Worm (Caenorhabditis elegans) whole organism, L4/young adult: ENCODE measurements around the gene ZK1128.7.
A peak's percentile ranks its signal among the peaks of the same experiment; 100 is the strongest.

Experiments
- W03F9.2 ChIP-seq: fragments of 150-350 bp; optimal IDR thresholded peaks from 2 replicates; lab custom pipeline; 2014; ENCODE audit warnings: missing biosample characterization, missing genetic modification characterization
- dao-5 ChIP-seq: sonication (generic microtip); optimal IDR thresholded peaks from 2 replicates; lab custom pipeline; 2016; ENCODE audit warnings: missing genotype, missing genetic modification characterization, moderate library complexity, missing compliant biosample characterization
- him-1 ChIP-seq: sonication (generic microtip); optimal IDR thresholded peaks from 2 replicates; lab custom pipeline; 2016; ENCODE audit warnings: missing genotype, missing genetic modification reagents, missing genetic modification characterization, missing compliant biosample characterization

The ZK1128.7 gene

DNA sequence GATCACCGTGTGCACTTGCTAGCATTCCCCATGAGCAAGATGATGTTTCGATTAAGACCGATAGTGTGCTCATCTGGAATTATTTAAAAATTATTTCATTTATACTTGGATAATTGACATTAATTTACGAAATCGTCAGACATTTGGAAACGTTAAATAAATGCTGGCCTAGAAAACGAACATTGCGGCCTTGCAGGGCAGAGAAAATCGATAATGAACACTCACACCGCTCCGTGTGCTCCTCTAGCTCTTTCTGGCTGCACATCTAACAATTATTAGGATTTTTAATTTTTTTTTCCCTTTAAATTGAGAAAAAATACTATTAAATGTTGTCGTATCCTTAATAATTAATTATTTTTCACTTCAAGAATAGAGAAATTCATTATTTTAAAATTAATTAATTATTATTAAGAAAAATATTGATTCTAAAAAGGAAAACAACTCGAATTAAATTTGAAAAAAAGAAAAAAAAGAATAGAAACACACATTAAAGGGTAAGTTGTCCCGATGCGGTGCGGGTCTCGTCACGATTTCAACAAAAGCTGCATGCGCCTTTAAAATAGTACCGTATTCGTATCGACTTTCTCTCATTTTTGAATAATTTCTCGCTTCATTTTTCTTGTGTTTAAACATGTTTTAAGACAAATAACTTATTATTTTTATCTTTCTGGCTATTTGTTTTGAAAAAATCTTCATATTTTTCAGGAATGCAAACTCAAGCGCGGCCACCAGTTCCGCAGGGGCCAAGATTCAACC lies 16.6 kb upstream of the ZK1128.7 start, which contains the start of the genes gtf-2H3 and ham-3:
TSS of gene gtf-2H3 (minus strand) at position 73 of the 756 bp plus-strand sequence.
TSS of gene ham-3 (plus strand) at position 706 of the 756 bp plus-strand sequence.
- TF ChIP-seq W03F9.2 (peak; percentile 24), dao-5 (no peak)

DNA sequence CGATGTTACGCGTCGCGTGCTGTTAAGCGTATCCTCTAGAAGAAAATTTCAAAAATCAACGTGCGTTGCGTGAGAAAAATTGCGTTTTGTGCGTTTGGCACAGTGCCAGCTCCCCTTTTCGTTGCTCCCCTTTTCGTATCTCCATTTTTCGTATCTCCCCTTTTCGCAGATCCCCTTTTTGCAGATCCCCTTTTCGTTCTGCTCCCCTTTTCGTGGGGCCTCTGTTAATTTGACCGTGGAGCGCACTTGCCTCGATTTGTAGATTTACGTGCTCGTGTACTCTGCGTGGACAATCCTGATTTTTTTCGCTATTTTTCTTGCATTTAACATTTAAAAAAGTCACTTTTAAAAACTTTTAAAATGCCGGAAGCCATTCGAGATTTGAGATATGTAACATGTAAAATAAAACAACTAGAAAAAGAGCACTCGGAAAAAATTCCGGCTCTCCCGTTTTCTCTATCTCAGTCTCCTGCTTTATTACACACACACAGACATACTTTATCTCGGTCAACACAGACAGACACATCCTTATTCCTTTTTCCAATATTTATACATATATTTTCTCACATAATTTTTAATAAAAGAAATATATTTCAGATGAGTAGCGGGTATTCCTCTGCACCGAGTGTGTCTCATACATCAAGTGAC lies 13.1 kb upstream of the ZK1128.7 start, which contains the start of gene ttll-4:
TSS of gene ttll-4 (plus strand) at position 598 of the 648 bp plus-strand sequence.
- TF ChIP-seq dao-5 (no peak), W03F9.2 (no peak), him-1 (tag; lab: Kevin White, UChicago) (peak; percentile 38)

DNA sequence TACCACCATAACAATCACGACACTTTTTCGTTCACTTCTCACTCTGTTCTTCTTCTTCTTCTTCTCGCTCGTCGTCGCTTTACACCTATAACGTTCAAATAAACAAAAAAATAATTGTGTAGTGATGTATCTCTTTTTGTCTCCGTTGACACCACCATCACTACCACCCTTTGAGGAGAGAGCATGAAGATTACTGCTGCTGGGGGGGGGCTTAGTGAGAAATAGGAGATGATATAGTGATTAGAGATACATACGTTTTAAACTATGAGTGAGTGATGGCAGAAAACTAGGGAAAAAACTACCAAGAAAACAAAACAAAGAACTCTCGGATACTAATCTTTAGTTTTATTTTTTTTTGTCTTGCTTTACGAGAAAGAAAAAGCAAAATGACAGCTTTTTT lies 10.4 kb upstream of the ZK1128.7 start:
- TF ChIP-seq W03F9.2 (no peak), dao-5 (no peak), him-1 (tag; lab: Kevin White, UChicago) (no peak)

DNA sequence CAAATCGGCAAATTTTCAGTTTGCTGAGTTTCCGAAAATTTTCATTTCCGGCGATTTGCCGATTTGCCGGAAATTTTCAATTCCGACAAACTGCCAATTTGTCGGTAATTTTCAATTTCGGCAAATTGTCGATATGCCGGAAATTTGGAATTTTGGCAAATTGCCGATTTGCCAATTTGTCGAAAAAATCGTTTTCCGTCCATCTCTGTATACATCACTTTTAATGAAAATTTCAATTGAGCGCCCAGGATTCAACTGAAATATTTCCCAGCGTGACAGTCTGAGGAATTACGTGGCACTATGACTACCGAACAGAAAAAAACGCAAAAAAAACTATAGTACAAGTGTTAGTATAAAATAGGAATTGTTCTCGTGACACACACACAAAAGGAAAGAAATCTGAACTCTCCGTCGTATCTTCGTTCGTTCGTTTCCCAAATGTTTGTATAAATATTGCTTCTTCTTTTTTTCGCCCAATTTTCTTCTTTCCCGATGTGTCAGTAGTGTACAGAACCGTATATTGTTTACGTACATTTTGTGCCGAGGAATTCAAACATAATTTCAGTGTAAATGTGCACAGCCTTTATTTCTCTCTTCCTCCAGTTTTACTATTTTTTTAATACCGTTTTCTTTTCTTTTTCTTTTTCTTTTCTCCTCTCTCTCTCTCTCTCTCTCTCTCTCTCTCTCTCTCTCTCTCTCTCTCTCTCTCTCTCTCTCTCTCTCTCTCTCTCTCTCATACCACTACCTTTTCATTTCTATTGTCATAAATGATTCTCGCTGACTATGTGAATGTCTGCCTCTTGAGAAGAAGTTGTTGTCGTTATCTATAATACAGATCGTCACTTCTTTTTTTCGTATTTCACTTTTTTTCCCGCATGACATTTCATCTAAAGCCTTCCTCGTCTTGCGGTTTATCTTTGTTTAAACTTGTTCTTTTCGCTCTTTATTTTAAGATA lies 4.0 kb upstream of the ZK1128.7 start:
- TF ChIP-seq dao-5 (no peak), him-1 (tag; lab: Kevin White, UChicago) (no peak), W03F9.2 (no peak)

DNA sequence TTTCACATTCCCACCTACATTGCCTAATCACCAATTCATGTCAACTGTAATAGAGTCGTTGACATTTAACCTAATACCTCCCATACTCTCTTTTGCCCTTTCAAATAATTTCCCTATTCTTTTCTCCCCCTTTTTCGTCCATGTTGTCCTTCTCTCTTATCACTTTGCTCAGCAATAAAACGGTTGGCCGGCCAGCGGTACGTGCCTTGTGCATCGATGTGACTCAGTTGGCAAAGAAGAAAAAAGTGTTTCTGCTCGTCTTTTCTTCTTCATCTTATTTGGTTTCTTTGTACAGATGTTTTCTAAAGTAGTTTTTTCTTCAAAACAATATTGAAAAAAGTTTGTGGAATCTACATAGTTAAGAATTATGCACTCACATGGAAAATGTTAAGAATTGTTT lies 2.3 kb upstream of the ZK1128.7 start:
- TF ChIP-seq him-1 (tag; lab: Kevin White, UChicago) (no peak), dao-5 (no peak), W03F9.2 (no peak)

DNA sequence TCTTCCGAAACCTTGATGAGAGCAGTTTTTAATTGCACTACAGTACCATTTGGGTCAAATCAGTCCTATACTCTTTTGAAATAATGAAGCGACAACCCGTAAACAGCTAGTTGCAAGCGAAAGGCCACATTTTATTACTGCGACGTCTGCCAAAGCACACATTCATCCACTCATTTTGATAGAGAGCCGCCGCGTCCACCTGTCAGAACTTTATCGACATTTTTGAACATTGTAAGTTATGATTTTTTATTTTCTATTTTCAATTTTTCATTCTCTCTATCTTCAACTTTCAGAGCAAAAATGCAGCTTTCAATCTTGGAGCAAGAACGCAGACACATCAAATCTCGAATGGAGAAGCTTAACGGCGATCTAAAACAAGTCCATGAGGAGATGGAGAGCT lies 3.9 kb downstream of the ZK1128.7 start, which contains the start of gene K08E5.6:
TSS of gene K08E5.6 (plus strand) at position 301 of the 400 bp plus-strand sequence.
- TF ChIP-seq W03F9.2 = no peak
- no peak for TF ChIP-seq dao-5

DNA sequence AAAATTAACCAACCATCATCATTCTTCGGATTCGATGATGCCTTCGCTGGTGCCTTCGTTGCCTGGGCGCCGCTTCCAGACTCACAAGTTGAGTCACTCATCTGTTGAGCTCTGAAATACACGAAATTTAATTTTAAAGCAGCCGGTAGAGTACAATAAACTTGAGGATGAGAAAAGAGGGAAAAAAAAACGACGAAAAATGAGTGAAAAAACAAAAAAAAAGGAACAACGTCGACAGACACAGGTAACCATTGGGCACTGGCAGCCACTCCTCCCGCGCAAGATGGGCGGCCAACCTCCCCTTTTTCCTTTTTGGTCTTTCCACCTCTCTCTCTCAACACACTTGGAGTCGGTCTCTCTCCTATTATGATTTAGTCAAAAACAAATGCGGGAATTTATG lies 9.9 kb downstream of the ZK1128.7 start, which contains the start of gene K08E5.1:
TSS of gene K08E5.1 (minus strand) at position 101 of the 400 bp plus-strand sequence.
- TF ChIP-seq him-1 (tag; lab: Kevin White, UChicago) (no peak), dao-5 (no peak), W03F9.2 (no peak)

DNA sequence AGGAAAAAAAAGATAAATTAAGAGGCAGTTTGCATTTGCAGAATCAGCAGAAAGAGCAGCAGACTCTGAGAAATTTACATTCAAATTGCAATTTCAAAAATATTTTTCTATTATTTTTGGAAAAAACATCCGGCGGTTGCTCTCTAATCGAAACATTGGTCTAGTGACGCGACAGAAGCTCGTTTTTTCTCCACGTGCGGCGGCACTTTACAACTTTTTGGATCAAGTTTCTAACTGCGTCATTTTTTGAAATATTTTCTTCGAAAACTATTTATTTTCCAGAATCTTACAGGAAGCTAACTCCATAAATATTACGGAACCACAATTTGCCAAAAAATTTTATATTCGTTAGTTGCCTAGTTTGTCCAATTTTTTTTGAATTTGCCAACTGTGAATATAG lies 13.1 kb downstream of the ZK1128.7 start:
- no peak for TF ChIP-seq dao-5
- no peak for TF ChIP-seq him-1 (tag; lab: Kevin White, UChicago)
- no peak for TF ChIP-seq W03F9.2

DNA sequence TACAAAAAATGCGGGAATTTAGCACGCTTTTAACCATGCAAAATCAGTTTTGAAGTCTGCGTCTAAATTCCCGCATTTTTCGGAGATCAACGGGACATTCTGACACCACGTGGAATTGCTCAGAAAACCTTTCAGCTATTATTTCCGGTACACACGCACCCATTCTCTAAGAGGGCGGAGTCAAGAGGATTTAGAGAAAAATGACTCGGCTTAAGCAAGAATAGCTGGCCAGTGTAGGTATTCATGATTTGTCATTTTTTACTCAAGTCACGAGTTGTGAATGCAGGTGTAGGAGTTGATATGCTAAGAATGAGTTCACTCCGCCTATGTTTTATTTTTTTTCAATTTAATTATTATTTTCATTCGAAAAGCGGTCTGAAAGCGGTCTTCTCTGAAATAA lies 13.9 kb downstream of the ZK1128.7 start:
- TF ChIP-seq dao-5 (no peak), him-1 (tag; lab: Kevin White, UChicago) (peak; percentile 3)

DNA sequence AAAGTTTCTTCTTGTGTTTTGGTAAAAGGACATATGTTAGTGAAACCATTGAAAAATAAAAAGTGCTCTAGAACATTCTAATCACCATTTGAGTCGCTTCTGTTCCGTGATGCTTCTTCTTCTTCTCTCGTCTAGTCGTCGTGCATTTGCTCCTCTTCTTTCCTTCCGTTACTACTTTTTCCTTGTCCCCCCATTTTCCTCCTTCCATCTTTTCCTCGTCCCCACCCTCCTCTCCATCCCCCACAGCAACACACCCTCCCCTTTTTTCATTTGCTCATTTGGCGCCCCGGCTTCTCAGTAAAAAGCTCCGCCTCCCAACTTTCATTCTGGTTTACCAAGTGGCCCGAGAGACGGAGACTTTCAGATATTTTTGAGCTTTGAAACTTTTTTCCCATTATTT lies 14.9 kb downstream of the ZK1128.7 start:
- TF ChIP-seq W03F9.2 (no peak), him-1 (tag; lab: Kevin White, UChicago) (peak; percentile 70)

DNA sequence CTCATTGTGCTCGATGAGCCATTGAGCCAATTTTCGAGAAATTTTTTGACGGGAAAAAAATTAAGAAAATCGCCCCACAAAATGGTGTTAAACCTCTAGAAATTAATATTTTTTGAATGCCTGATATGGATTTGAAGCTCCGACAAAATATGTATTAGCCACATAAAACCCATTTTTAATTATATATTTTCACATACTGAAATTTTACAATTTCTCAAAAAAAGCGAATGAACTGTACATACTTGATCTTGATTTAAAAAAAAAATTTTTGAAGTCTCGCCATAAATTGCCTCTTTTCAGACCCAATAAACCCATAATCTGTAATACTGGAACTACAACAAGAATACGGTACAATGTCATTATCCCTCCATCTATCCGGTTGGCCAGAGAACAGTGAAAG lies 15.7 kb downstream of the ZK1128.7 start, which contains the start of gene nac-3:
TSS of gene nac-3 (plus strand) at position 301 of the 400 bp plus-strand sequence.
- no peak for TF ChIP-seq dao-5
- TF ChIP-seq W03F9.2 = no peak
- TF ChIP-seq him-1 (tag; lab: Kevin White, UChicago) = no peak

DNA sequence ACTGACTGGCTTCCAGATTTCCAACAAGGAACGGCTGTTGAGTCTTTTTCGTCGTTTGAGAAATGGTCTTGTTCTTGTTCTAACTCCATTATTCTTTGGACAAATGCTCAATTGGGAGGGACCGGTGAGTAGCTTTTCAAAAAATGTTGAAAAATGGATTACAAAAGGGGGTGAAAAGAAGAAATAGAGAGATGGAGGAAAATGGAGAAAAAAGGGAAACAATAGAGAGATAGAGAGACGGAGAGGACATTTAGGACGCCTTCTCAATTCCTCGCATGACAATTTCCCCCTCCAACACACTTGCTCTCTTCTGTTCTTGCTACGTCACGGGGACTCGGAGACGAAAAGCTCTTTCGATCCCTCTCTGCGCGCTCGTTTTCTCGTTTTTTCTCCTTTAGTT lies 16.2 kb downstream of the ZK1128.7 start:
- TF ChIP-seq dao-5 (no peak), him-1 (tag; lab: Kevin White, UChicago) (peak; percentile 50)

DNA sequence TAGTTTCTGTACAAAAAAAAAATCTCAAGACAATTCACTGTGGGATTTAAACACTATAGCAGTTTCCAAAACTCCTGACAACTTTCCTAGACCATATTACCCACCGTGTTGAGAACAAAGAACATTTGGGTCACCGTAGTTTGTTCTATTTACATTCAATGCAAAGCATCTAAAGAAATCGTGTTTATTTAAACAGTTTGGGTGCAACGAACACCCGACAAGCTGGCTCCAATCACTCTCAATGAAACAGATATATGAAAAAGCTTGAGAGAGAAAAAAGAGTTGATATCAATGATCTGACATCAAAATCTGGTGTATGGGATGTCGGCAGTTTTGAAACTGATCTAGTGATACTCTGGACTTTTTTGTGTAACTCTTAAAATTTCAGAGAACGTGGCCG lies 18.2 kb downstream of the ZK1128.7 start:
- TF ChIP-seq dao-5 (no peak), W03F9.2 (no peak), him-1 (tag; lab: Kevin White, UChicago) (no peak)

DNA sequence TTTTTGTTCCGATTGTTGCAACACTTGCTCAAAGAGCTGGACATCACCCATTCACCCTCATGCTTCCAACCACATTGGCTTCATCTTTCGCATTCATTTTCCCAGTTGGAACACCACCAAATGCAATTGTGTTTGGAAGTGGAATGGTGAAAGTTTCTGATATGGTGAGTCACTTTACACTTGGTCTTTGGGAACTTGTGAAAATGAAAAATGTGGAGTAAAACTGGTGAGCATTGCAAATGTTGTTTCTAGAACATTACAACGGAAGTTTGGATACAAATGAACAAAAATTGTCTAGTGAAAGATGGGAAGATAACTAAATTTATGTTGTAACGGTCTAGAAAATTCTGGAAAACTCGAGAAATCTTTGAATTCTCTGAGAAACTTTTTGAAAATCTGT lies 19.5 kb downstream of the ZK1128.7 start:
- TF ChIP-seq dao-5 (no peak), him-1 (tag; lab: Kevin White, UChicago) (no peak), W03F9.2 (no peak)
